Fruit fly (Drosophila melanogaster) whole organism, prepupa: ENCODE data around the gene tfc.

Experiments
- Blimp-1 ChIP-seq: fragments of 200-800 bp; sonication (Bioruptor generic); optimal IDR thresholded peaks from 3 replicates; lab custom pipeline; 2017; ENCODE audit warnings: missing biosample characterization, missing genetic modification characterization, mild to moderate bottlenecking, moderate library complexity, missing genetic modification reagents
- CG11294 ChIP-seq: fragments of 200-800 bp; sonication (Bioruptor generic); IDR thresholded peaks from 2 replicates; pipeline ENCODE4 v1.3.6; 2022; ENCODE audit warnings: missing biosample characterization, missing genetic modification characterization
- CG11762 ChIP-seq: fragments of 200-800 bp; sonication (Bioruptor generic); optimal IDR thresholded peaks from 3 replicates; lab custom pipeline; 2016; ENCODE audit warnings: missing biosample characterization, missing genetic modification characterization; ENCODE audit not compliant: insufficient read depth
- CG11902 ChIP-seq: fragments of 200-800 bp; sonication (Bioruptor generic); optimal IDR thresholded peaks from 3 replicates; lab custom pipeline; 2016; ENCODE audit warnings: missing biosample characterization, missing genetic modification characterization
- CG1621 ChIP-seq: fragments of 200-800 bp; sonication (Bioruptor generic); optimal IDR thresholded peaks from 3 replicates; lab custom pipeline; 2018; ENCODE audit warnings: missing biosample characterization, mild to moderate bottlenecking, missing genetic modification characterization
- CG16779 ChIP-seq: fragments of 200-800 bp; sonication (Bioruptor generic); optimal IDR thresholded peaks from 3 replicates; lab custom pipeline; 2017; ENCODE audit warnings: missing biosample characterization, mild to moderate bottlenecking, missing genetic modification characterization
- CG3032 ChIP-seq: fragments of 200-800 bp; optimal IDR thresholded peaks from 2 replicates; lab custom pipeline; 2019; ENCODE audit warnings: missing biosample characterization, mild to moderate bottlenecking, missing genetic modification characterization, moderate library complexity
- CG31627 ChIP-seq: fragments of 200-800 bp; sonication (Bioruptor generic); optimal IDR thresholded peaks from 3 replicates; lab custom pipeline; 2016; ENCODE audit warnings: missing biosample characterization, missing genetic modification characterization
- CG32006 ChIP-seq: fragments of 200-800 bp; sonication (Bioruptor generic); optimal IDR thresholded peaks from 3 replicates; lab custom pipeline; 2017; ENCODE audit warnings: missing biosample characterization, mild to moderate bottlenecking, missing genetic modification characterization
- CG34406 ChIP-seq: fragments of 200-800 bp; sonication (Bioruptor generic); optimal IDR thresholded peaks from 3 replicates; lab custom pipeline; 2016; ENCODE audit warnings: missing biosample characterization, missing genetic modification characterization
- CG3919 ChIP-seq: fragments of 200-800 bp; sonication (Bioruptor generic); optimal IDR thresholded peaks from 3 replicates; lab custom pipeline; 2016; ENCODE audit warnings: missing biosample characterization, missing genetic modification characterization
- CG4318 ChIP-seq: fragments of 200-800 bp; sonication (Bioruptor generic); optimal IDR thresholded peaks from 3 replicates; lab custom pipeline; 2017; ENCODE audit warnings: missing biosample characterization, mild to moderate bottlenecking, missing genetic modification characterization
- CG6163 ChIP-seq: fragments of 200-800 bp; sonication (Bioruptor generic); IDR thresholded peaks from 3 replicates; pipeline ENCODE4 v1.3.6; 2022; ENCODE audit warnings: missing biosample characterization, missing genetic modification characterization
- CG6792 ChIP-seq: fragments of 200-800 bp; sonication (Bioruptor generic); optimal IDR thresholded peaks from 3 replicates; lab custom pipeline; 2016; ENCODE audit warnings: missing biosample characterization, missing genetic modification characterization
- CG6808 ChIP-seq: fragments of 200-800 bp; sonication (Bioruptor generic); optimal IDR thresholded peaks from 3 replicates; lab custom pipeline; 2017; ENCODE audit warnings: missing biosample characterization, missing genetic modification characterization, mild to moderate bottlenecking, moderate library complexity, missing genetic modification reagents
- CG7368 ChIP-seq: fragments of 200-800 bp; sonication (Bioruptor generic); optimal IDR thresholded peaks from 3 replicates; lab custom pipeline; 2016; ENCODE audit warnings: missing biosample characterization, missing genetic modification characterization
- CG8119 ChIP-seq: fragments of 200-800 bp; sonication (Bioruptor generic); IDR thresholded peaks from 3 replicates; pipeline ENCODE4 v1.3.6; 2022; ENCODE audit warnings: missing biosample characterization, missing genetic modification characterization
- CG8632 ChIP-seq: fragments of 200-800 bp; sonication (Bioruptor generic); optimal IDR thresholded peaks from 3 replicates; lab custom pipeline; 2016; ENCODE audit warnings: missing biosample characterization, missing genetic modification characterization
- Eip75B ChIP-seq: fragments of 200-800 bp; sonication (Bioruptor generic); optimal IDR thresholded peaks from 3 replicates; lab custom pipeline; 2016; ENCODE audit warnings: missing biosample characterization, missing genetic modification characterization
- Eip78C ChIP-seq: fragments of 200-800 bp; sonication (Bioruptor generic); peaks from one replicate; lab custom pipeline; 2016; ENCODE audit warnings: missing biosample characterization, missing genetic modification characterization
- Eip93F ChIP-seq: fragments of 200-800 bp; sonication (Bioruptor generic); optimal IDR thresholded peaks from 2 replicates; lab custom pipeline; 2016; ENCODE audit warnings: missing biosample characterization, mild to moderate bottlenecking, missing genetic modification characterization
- Ets21C ChIP-seq: fragments of 200-800 bp; sonication (Bioruptor generic); optimal IDR thresholded peaks from 3 replicates; lab custom pipeline; 2016; ENCODE audit warnings: missing biosample characterization, missing genetic modification characterization
- Ets96B ChIP-seq: fragments of 200-800 bp; optimal IDR thresholded peaks from 2 replicates; lab custom pipeline; 2019; ENCODE audit warnings: missing biosample characterization, mild to moderate bottlenecking, missing genetic modification characterization, moderate library complexity
- Gug ChIP-seq: fragments of 200-800 bp; sonication (Bioruptor generic); IDR thresholded peaks from 2 replicates; pipeline ENCODE4 v1.3.6; 2022; ENCODE audit warnings: missing biosample characterization, missing genetic modification characterization
- Hr38 ChIP-seq: sonication (Bioruptor generic); optimal IDR thresholded peaks from 2 replicates; lab custom pipeline; 2016; ENCODE audit warnings: missing biosample characterization, missing genetic modification characterization
- Hr39 ChIP-seq: fragments of 200-800 bp; sonication (Bioruptor generic); optimal IDR thresholded peaks from 2 replicates; lab custom pipeline; 2016; ENCODE audit warnings: missing biosample characterization, missing genetic modification characterization
- Hr4 ChIP-seq: fragments of 200-800 bp; sonication (Bioruptor generic); optimal IDR thresholded peaks from 3 replicates; lab custom pipeline; 2016; ENCODE audit warnings: missing biosample characterization, missing genetic modification characterization
- Met ChIP-seq: fragments of 200-800 bp; sonication (Bioruptor generic); optimal IDR thresholded peaks from 3 replicates; lab custom pipeline; 2016; ENCODE audit warnings: missing biosample characterization, missing genetic modification characterization
- OdsH ChIP-seq: fragments of 200-800 bp; sonication (Bioruptor generic); optimal IDR thresholded peaks from 3 replicates; lab custom pipeline; 2016; ENCODE audit warnings: missing biosample characterization, missing genetic modification characterization
- Smox ChIP-seq: fragments of 200-800 bp; sonication (Bioruptor generic); optimal IDR thresholded peaks from 3 replicates; lab custom pipeline; 2016; ENCODE audit warnings: missing biosample characterization, missing genetic modification characterization
- Sox15 ChIP-seq: fragments of 200-800 bp; sonication (Bioruptor generic); optimal IDR thresholded peaks from 3 replicates; lab custom pipeline; 2016; ENCODE audit warnings: missing biosample characterization, missing genetic modification characterization
- achi ChIP-seq: fragments of 200-800 bp; sonication (Bioruptor generic); optimal IDR thresholded peaks from 3 replicates; lab custom pipeline; 2016; ENCODE audit warnings: missing biosample characterization, missing genetic modification characterization
- dac ChIP-seq: fragments of 200-800 bp; sonication (Bioruptor generic); optimal IDR thresholded peaks from 2 replicates; lab custom pipeline; 2017; ENCODE audit warnings: missing biosample characterization, mild to moderate bottlenecking, missing genetic modification characterization
- eg ChIP-seq: fragments of 200-800 bp; sonication (Bioruptor generic); IDR thresholded peaks from 3 replicates; pipeline ENCODE4 v1.3.6; 2022; ENCODE audit warnings: missing biosample characterization, missing genetic modification characterization
- esn ChIP-seq: fragments of 200-800 bp; sonication (Bioruptor generic); optimal IDR thresholded peaks from 2 replicates; lab custom pipeline; 2016; ENCODE audit warnings: missing biosample characterization, mild to moderate bottlenecking, missing genetic modification characterization, moderate library complexity
- fd59A ChIP-seq: fragments of 200-800 bp; sonication (Bioruptor generic); optimal IDR thresholded peaks from 2 replicates; lab custom pipeline; 2017; ENCODE audit warnings: missing biosample characterization, mild to moderate bottlenecking, missing genetic modification characterization, missing genetic modification reagents
- fd85E ChIP-seq: fragments of 200-800 bp; sonication (Bioruptor generic); optimal IDR thresholded peaks from 3 replicates; lab custom pipeline; 2016; ENCODE audit warnings: missing biosample characterization, missing genetic modification characterization
- fkh ChIP-seq: fragments of 200-800 bp; sonication (Bioruptor generic); optimal IDR thresholded peaks from 3 replicates; lab custom pipeline; 2017; ENCODE audit warnings: missing biosample characterization, mild to moderate bottlenecking, missing genetic modification characterization, moderate library complexity
- lz ChIP-seq: fragments of 200-800 bp; sonication (Bioruptor generic); optimal IDR thresholded peaks from 3 replicates; lab custom pipeline; 2016; ENCODE audit warnings: missing biosample characterization, missing genetic modification characterization
- salr ChIP-seq, 2 experiments: fragments of 200-800 bp; sonication (Bioruptor generic); optimal IDR thresholded peaks; 3 replicates each; lab custom pipeline; 2016 to 2018; ENCODE audit warnings: missing biosample characterization in 2 of 2, missing genetic modification characterization in 2 of 2, mild to moderate bottlenecking in 1 of 2
- spab ChIP-seq: fragments of 200-800 bp; sonication (Bioruptor generic); optimal IDR thresholded peaks from 2 replicates; lab custom pipeline; 2017; ENCODE audit warnings: missing biosample characterization, mild to moderate bottlenecking, missing genetic modification characterization, missing genetic modification reagents
- svp ChIP-seq: fragments of 200-800 bp; sonication (Bioruptor generic); peaks from one replicate; lab custom pipeline; 2016; ENCODE audit warnings: missing biosample characterization, missing genetic modification characterization
- topi ChIP-seq: fragments of 200-800 bp; sonication (Bioruptor generic); optimal IDR thresholded peaks from 3 replicates; lab custom pipeline; 2016; ENCODE audit warnings: missing biosample characterization, missing genetic modification characterization
- vri ChIP-seq: fragments of 200-800 bp; sonication (Bioruptor generic); optimal IDR thresholded peaks from 3 replicates; lab custom pipeline; 2016; ENCODE audit warnings: missing biosample characterization, mild to moderate bottlenecking, missing genetic modification characterization

The tfc gene

DNA sequence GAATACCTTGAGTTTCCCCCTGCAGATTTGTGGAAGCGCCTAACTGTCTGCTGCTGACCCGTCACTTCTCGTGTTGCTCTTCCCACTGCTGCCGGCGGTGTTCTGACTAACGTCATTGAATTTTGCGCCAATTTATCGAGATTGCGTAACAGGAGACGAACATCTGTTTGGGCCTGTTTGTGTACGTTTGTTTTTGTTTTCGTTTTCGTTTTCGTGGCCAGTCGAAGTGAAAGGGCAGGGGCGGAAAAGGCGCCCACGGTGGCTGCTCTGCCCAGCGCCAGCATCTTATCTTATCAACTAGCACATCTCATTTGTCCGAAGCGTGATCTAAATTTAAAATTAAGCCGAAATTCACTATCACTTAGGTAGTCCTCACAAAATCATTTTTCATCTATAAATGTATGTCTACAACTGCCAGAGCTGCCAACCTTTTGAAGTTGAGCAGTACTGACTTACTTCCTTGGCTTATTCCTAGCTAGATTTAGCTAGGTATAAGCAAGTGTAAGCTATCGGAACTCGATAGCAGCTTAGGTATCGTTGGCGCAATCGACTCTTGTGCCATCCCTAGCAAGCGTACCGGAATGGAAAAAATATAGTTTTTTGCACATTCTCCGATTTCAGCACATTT is 50.9 kb downstream of the tfc start, which contains the start of the genes Ctr9 and Nt5a:
Gene Ctr9 (plus strand): TSS at position 220 of the 628 bp plus-strand sequence.
Gene Nt5a (minus strand): TSS at position 414 of the 628 bp plus-strand sequence.
- TF ChIP-seq CG11902 (GFP tag; lab: Kevin White, UChicago), result no peak
- no peak for TF ChIP-seq Hr38 (GFP tag; lab: Kevin White, UChicago)
- TF ChIP-seq Eip93F (GFP tag; lab: Kevin White, UChicago), result no peak
- no peak for TF ChIP-seq lz
- TF ChIP-seq CG16779 (tag; lab: Kevin White, UChicago), result no peak
- no peak for TF ChIP-seq achi
- TF ChIP-seq Blimp-1, result peak; percentile 68
- no peak for TF ChIP-seq Smox
- TF ChIP-seq CG4318 (GFP tag; lab: Kevin White, UChicago), result no peak
- TF ChIP-seq CG6808, result no peak
- no peak for TF ChIP-seq Sox15 (GFP tag; lab: Kevin White, UChicago)
- no peak for TF ChIP-seq eg (GFP tag; lab: Robert Waterston, UW)
- no peak for TF ChIP-seq CG32006
- peak; percentile 42 for TF ChIP-seq svp (GFP tag; lab: Kevin White, UChicago)
- TF ChIP-seq CG7368 (GFP tag; lab: Kevin White, UChicago), result no peak
- no peak for TF ChIP-seq Gug (GFP tag; lab: Robert Waterston, UW)
- TF ChIP-seq topi (GFP tag; lab: Kevin White, UChicago), result no peak
- no peak for TF ChIP-seq CG8119 (GFP tag; lab: Robert Waterston, UW)
- no peak for TF ChIP-seq OdsH (GFP tag; lab: Kevin White, UChicago)
- TF ChIP-seq CG11762, result no peak
- no peak for TF ChIP-seq Eip75B (GFP tag; lab: Kevin White, UChicago)
- no peak for TF ChIP-seq Ets21C (GFP tag; lab: Kevin White, UChicago)
- TF ChIP-seq CG3032, result peak; percentile 50
- TF ChIP-seq Met (GFP tag; lab: Kevin White, UChicago), result no peak
- TF ChIP-seq CG3919 (GFP tag; lab: Kevin White, UChicago), result no peak
- no peak for TF ChIP-seq CG8632
- no peak for TF ChIP-seq CG11294 (GFP tag; lab: Robert Waterston, UW)
- TF ChIP-seq CG31627, result peak; percentile 50
- no peak for TF ChIP-seq Hr39 (GFP tag; lab: Kevin White, UChicago)
- no peak for TF ChIP-seq spab (GFP tag; lab: Kevin White, UChicago)
- no peak for TF ChIP-seq CG1621 (tag; lab: Kevin White, UChicago)
- no peak for TF ChIP-seq fd85E (GFP tag; lab: Kevin White, UChicago)
- TF ChIP-seq esn (GFP tag; lab: Kevin White, UChicago), result peak; percentile 56
- TF ChIP-seq fd59A (GFP tag; lab: Kevin White, UChicago), result no peak
- TF ChIP-seq vri (GFP tag; lab: Kevin White, UChicago), result peak; percentile 100
- TF ChIP-seq Eip78C (GFP tag; lab: Kevin White, UChicago), result no peak
- TF ChIP-seq CG34406 (GFP tag; lab: Kevin White, UChicago), result no peak
- no peak for TF ChIP-seq Hr4 (GFP tag; lab: Kevin White, UChicago)
- no peak for TF ChIP-seq fkh
- TF ChIP-seq dac (GFP tag; lab: Kevin White, UChicago), result no peak
- TF ChIP-seq CG6163 (GFP tag; lab: Robert Waterston, UW), result 0 out of 3 replicates have a peak, but pooled peaks have one; percentile 32
- no peak for TF ChIP-seq Ets96B (tag; lab: Kevin White, UChicago)
- TF ChIP-seq CG6792 (GFP tag; lab: Kevin White, UChicago), result no peak
- TF ChIP-seq salr (GFP tag; optimal IDR thresholded peaks at IDR 0.05; lab: Kevin White, UChicago), result no peak
- TF ChIP-seq, all 60 proteins: peak for 7
